Fruit fly (Drosophila melanogaster): Measurements from ENCODE around the gene CG8072.

The CG8072 gene

DNA sequence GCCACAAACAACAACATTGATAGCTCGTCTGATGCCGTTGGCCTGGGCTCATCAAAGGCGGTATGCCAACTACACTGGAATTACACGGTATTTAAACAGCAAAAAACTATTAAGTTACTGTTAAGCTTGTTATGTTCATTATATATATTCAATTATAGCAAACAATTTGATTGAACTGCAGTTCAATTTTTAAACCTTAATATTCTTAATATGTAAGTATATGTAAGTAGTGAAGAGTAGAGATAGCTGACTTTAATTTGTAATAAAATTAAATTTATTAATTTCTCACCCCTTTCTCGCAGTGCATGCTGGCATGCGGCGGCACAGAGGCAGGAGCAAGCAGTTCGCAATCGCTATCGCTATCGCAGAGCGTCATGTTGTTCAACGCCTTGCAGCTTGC is 41.2 kb upstream of the CG8072 start (continued):
- TF ChIP-seq Ptx1 (GFP tag; IDR thresholded peaks at IDR 0.05) (peak; percentile 51; the same call in 1 of the 2 replicates), CG11504 (tag; optimal IDR thresholded peaks at IDR 0.05) (peak; percentile 48), PHDP (tag; optimal IDR thresholded peaks at IDR 0.05) (peak; percentile 24), CG6791 (GFP tag; IDR thresholded peaks at IDR 0.05; ENCODE audit: partially characterized antibody) (no peak), CG11247 (GFP tag; IDR thresholded peaks at IDR 0.05) (0 out of 2 replicates have a peak, but pooled peaks have one; percentile 24), wdn (GFP tag; IDR thresholded peaks at IDR 0.05) (no peak), nmo (GFP tag; optimal IDR thresholded peaks at IDR 0.05) (peak; percentile 2), MTF-1 (GFP tag; optimal IDR thresholded peaks at IDR 0.05; ENCODE audit: borderline replicate concordance) (no peak), Gsc (GFP tag; IDR thresholded peaks at IDR 0.05) (no peak), Antp (GFP tag; optimal IDR thresholded peaks at IDR 0.05) (no peak), Spps (tag; optimal IDR thresholded peaks at IDR 0.05) (no peak), Abd-B (GFP tag; optimal IDR thresholded peaks at IDR 0.05) (peak; percentile 9), abd-A (tag; optimal IDR thresholded peaks at IDR 0.05) (no peak), Meics (GFP tag; optimal IDR thresholded peaks at IDR 0.05) (no peak), CG9727 (GFP tag; optimal IDR thresholded peaks at IDR 0.05) (peak; percentile 18), CG7556 (GFP tag; optimal IDR thresholded peaks at IDR 0.05) (no peak), chinmo (GFP tag; IDR thresholded peaks at IDR 0.05; ENCODE audit: partially characterized antibody) (no peak), croc (GFP tag; conservative IDR thresholded peaks at IDR 0.05) (peak; percentile 25; the same call in 1 of the 3 replicates), CG3407 (GFP tag; optimal IDR thresholded peaks at IDR 0.05) (no peak), phol (tag; optimal IDR thresholded peaks at IDR 0.05) (no peak), jumu (GFP tag; optimal IDR thresholded peaks at IDR 0.05) (no peak), Six4 (GFP tag; optimal IDR thresholded peaks at IDR 0.05) (no peak), cg (GFP tag; optimal IDR thresholded peaks at IDR 0.05) (no peak), pan (optimal IDR thresholded peaks at IDR 0.05) (no peak), pan (GFP tag; optimal IDR thresholded peaks at IDR 0.05 in 1 of 2, IDR thresholded peaks at IDR 0.05 in 1 of 2) (peak in 1 of 2 experiments; percentile 57), CG15269 (tag; optimal IDR thresholded peaks at IDR 0.05) (peak; percentile 35), CG12299 (tag; optimal IDR thresholded peaks at IDR 0.05) (no peak), CG17829 (tag; optimal IDR thresholded peaks at IDR 0.05) (no peak), gcm (GFP tag; optimal IDR thresholded peaks at IDR 0.05) (no peak), dysf (GFP tag; IDR thresholded peaks at IDR 0.05) (peak; percentile 42; the same call in 2 of the 3 replicates), fd96Cb (tag; optimal IDR thresholded peaks at IDR 0.05) (peak; percentile 7), BEAF-32 (GFP tag; optimal IDR thresholded peaks at IDR 0.05) (no peak), wor (GFP tag; IDR thresholded peaks at IDR 0.05) (0 out of 2 replicates have a peak, but pooled peaks have one; percentile 11), CG9817 (tag; optimal IDR thresholded peaks at IDR 0.05) (no peak), dmrt99B (tag; optimal IDR thresholded peaks at IDR 0.05) (peak; percentile 17), zfh1 (GFP tag; IDR thresholded peaks at IDR 0.05) (no peak), sd (tag; optimal IDR thresholded peaks at IDR 0.05) (no peak), CG6683 (GFP tag; optimal IDR thresholded peaks at IDR 0.05) (no peak), CG32772 (GFP tag; IDR thresholded peaks at IDR 0.05) (peak; percentile 17; the same call in 1 of the 2 replicates), tgo (GFP tag; IDR thresholded peaks at IDR 0.05) (peak; percentile 45; the same call in 2 of the 3 replicates), nerfin-2 (GFP tag; IDR thresholded peaks at IDR 0.05; ENCODE audit: partially characterized antibody) (no peak), HLH3B (GFP tag; IDR thresholded peaks at IDR 0.05) (peak; percentile 12; the same call in 1 of the 2 replicates), CG18619 (GFP tag; optimal IDR thresholded peaks at IDR 0.05) (no peak), Sox100B (GFP tag; optimal IDR thresholded peaks at IDR 0.05) (no peak), Hr39 (optimal IDR thresholded peaks at IDR 0.05) (no peak), CG7839 (tag; optimal IDR thresholded peaks at IDR 0.05) (peak; percentile 35), row (GFP tag; IDR thresholded peaks at IDR 0.05) (peak; percentile 61; the same call in 2 of the 3 replicates), gem (tag; optimal IDR thresholded peaks at IDR 0.05) (peak; percentile 34), CG17802 (tag; optimal IDR thresholded peaks at IDR 0.05) (no peak), hkb (optimal IDR thresholded peaks at IDR 0.05) (no peak), hkb (GFP tag; IDR thresholded peaks at IDR 0.05) (no peak)
